Fruit fly (Drosophila melanogaster) whole organism, embryonic: ENCODE measurements around the gene PH4alphaPV.

Source experiments
- Ada2b ChIP-seq: fragments of 200-800 bp; sonication (Bioruptor generic); IDR thresholded peaks from 2 replicates; pipeline ENCODE4 v1.3.6; 2022; ENCODE audit warnings: missing biosample characterization, missing genetic modification characterization
- Blimp-1 ChIP-seq: fragments of 200-800 bp; sonication (Bioruptor generic); optimal IDR thresholded peaks from 3 replicates; lab custom pipeline; 2018; ENCODE audit warnings: missing biosample characterization, missing genetic modification characterization, mild to moderate bottlenecking, moderate library complexity, missing genetic modification reagents
- C15 ChIP-seq: fragments of 200-800 bp; sonication (Bioruptor generic); IDR thresholded peaks from 3 replicates; pipeline ENCODE4 v1.3.6; 2022; ENCODE audit warnings: missing biosample characterization, missing genetic modification characterization
- CG10209 ChIP-seq: fragments of 200-800 bp; sonication (Bioruptor generic); optimal IDR thresholded peaks from 3 replicates; lab custom pipeline; 2017; ENCODE audit warnings: missing biosample characterization, mild to moderate bottlenecking, missing genetic modification characterization, missing genetic modification reagents
- CG10267 ChIP-seq: fragments of 200-800 bp; sonication (Bioruptor generic); optimal IDR thresholded peaks from 2 replicates; lab custom pipeline; 2018; ENCODE audit warnings: missing biosample characterization, mild to moderate bottlenecking, missing genetic modification characterization, moderate library complexity
- CG10274 ChIP-seq: fragments of 200-800 bp; sonication (Bioruptor generic); optimal IDR thresholded peaks from 3 replicates; lab custom pipeline; 2017; ENCODE audit warnings: missing biosample characterization, mild to moderate bottlenecking, missing genetic modification characterization
- CG13296 ChIP-seq: fragments of 200-800 bp; sonication (Bioruptor generic); optimal IDR thresholded peaks from 3 replicates; lab custom pipeline; 2018; ENCODE audit warnings: missing biosample characterization, mild to moderate bottlenecking, missing genetic modification characterization
- CG14710 ChIP-seq: fragments of 200-800 bp; sonication (Bioruptor generic); optimal IDR thresholded peaks from 3 replicates; lab custom pipeline; 2019; ENCODE audit warnings: missing biosample characterization, mild to moderate bottlenecking, missing genetic modification characterization, moderate library complexity
- CG14965 ChIP-seq: fragments of 200-800 bp; sonication (Bioruptor generic); optimal IDR thresholded peaks from 2 replicates; lab custom pipeline; 2016; ENCODE audit warnings: missing biosample characterization, missing genetic modification characterization, borderline replicate concordance
- CG15073 ChIP-seq: fragments of 200-800 bp; sonication (Bioruptor generic); optimal IDR thresholded peaks from 2 replicates; lab custom pipeline; 2016; ENCODE audit warnings: missing biosample characterization, missing genetic modification characterization
- CG17328 ChIP-seq: fragments of 200-800 bp; sonication (Bioruptor generic); IDR thresholded peaks from 2 replicates; pipeline ENCODE4 v1.3.6; 2022; ENCODE audit warnings: missing biosample characterization, missing genetic modification characterization
- CG17385 ChIP-seq: fragments of 200-800 bp; sonication (Bioruptor generic); optimal IDR thresholded peaks from 3 replicates; lab custom pipeline; 2018; ENCODE audit warnings: missing biosample characterization, mild to moderate bottlenecking, missing genetic modification characterization
- CG17829 ChIP-seq: fragments of 200-800 bp; optimal IDR thresholded peaks from 2 replicates; lab custom pipeline; 2019; ENCODE audit warnings: missing biosample characterization, mild to moderate bottlenecking, missing genetic modification characterization, moderate library complexity
- CG2120 ChIP-seq: fragments of 200-800 bp; sonication (Bioruptor generic); optimal IDR thresholded peaks from 3 replicates; lab custom pipeline; 2016; ENCODE audit warnings: missing biosample characterization, missing genetic modification characterization
- CG2129 ChIP-seq: fragments of 200-800 bp; sonication (Bioruptor generic); IDR thresholded peaks from 2 replicates; pipeline ENCODE4 v1.3.6; 2022; ENCODE audit warnings: missing biosample characterization, missing genetic modification characterization; ENCODE audit not compliant: partially characterized antibody
- CG2199 ChIP-seq: fragments of 200-800 bp; sonication (Bioruptor generic); IDR thresholded peaks from 3 replicates; pipeline ENCODE4 v1.3.6; 2022; ENCODE audit warnings: missing biosample characterization, missing genetic modification characterization
- CG2678 ChIP-seq: fragments of 200-800 bp; sonication (Bioruptor generic); optimal IDR thresholded peaks from 3 replicates; lab custom pipeline; 2019; ENCODE audit warnings: missing biosample characterization, mild to moderate bottlenecking, missing genetic modification characterization, moderate library complexity
- CG2889 ChIP-seq: fragments of 200-800 bp; sonication (Bioruptor generic); IDR thresholded peaks from 3 replicates; pipeline ENCODE4 v1.3.6; 2022; ENCODE audit warnings: missing biosample characterization, missing genetic modification characterization
- CG31224 ChIP-seq: fragments of 200-800 bp; sonication (Bioruptor generic); IDR thresholded peaks from 2 replicates; pipeline ENCODE4 v1.3.6; 2022; ENCODE audit warnings: missing biosample characterization, missing genetic modification characterization
- CG31441 ChIP-seq: fragments of 200-800 bp; sonication (Bioruptor generic); IDR thresholded peaks from 2 replicates; pipeline ENCODE4 v1.3.6; 2022; ENCODE audit warnings: missing biosample characterization, missing genetic modification characterization
- CG6683 ChIP-seq: fragments of 200-800 bp; sonication (Bioruptor generic); optimal IDR thresholded peaks from 2 replicates; lab custom pipeline; 2017; ENCODE audit warnings: missing biosample characterization, mild to moderate bottlenecking, missing genetic modification characterization, missing genetic modification reagents
- CG7271 ChIP-seq: fragments of 200-800 bp; sonication (Bioruptor generic); optimal IDR thresholded peaks from 2 replicates; lab custom pipeline; 2018; ENCODE audit warnings: missing biosample characterization, mild to moderate bottlenecking, missing genetic modification characterization, moderate library complexity
- CG8359 ChIP-seq: fragments of 200-800 bp; sonication (Bioruptor generic); optimal IDR thresholded peaks from 2 replicates; lab custom pipeline; 2017; ENCODE audit warnings: missing biosample characterization, mild to moderate bottlenecking, missing genetic modification characterization, borderline replicate concordance
- Dad ChIP-seq: fragments of 200-800 bp; sonication (Bioruptor generic); optimal IDR thresholded peaks from 3 replicates; lab custom pipeline; 2016; ENCODE audit warnings: missing biosample characterization, missing genetic modification characterization
- Eip74EF ChIP-seq, 2 experiments: fragments of 200-800 bp in 1 of 2; fragments of >200 bp in 1 of 2; sonication (Bioruptor generic) in 1 of 2; optimal IDR thresholded peaks; 2 replicates each; lab custom pipeline; 2017 to 2019; ENCODE audit warnings: missing biosample characterization in 2 of 2, missing genetic modification characterization in 2 of 2, mild to moderate bottlenecking in 1 of 2, moderate library complexity in 1 of 2
- Fer2 ChIP-seq: fragments of 200-800 bp; sonication (Bioruptor generic); optimal IDR thresholded peaks from 2 replicates; lab custom pipeline; 2018; ENCODE audit warnings: missing biosample characterization, mild to moderate bottlenecking, missing genetic modification characterization, moderate library complexity
- Oli ChIP-seq: fragments of 200-800 bp; sonication (Bioruptor generic); optimal IDR thresholded peaks from 2 replicates; lab custom pipeline; 2018; ENCODE audit warnings: missing biosample characterization, mild to moderate bottlenecking, missing genetic modification characterization, moderate library complexity
- Opbp ChIP-seq: fragments of 200-800 bp; sonication (Bioruptor generic); IDR thresholded peaks from 3 replicates; pipeline ENCODE4 v1.3.6; 2022; ENCODE audit warnings: missing biosample characterization, missing genetic modification characterization; ENCODE audit not compliant: partially characterized antibody
- Sin3A ChIP-seq: fragments of >200 bp; optimal IDR thresholded peaks from 2 replicates; lab custom pipeline; 2018
- Sox102F ChIP-seq: fragments of 200-800 bp; sonication (Bioruptor generic); optimal IDR thresholded peaks from 2 replicates; lab custom pipeline; 2018; ENCODE audit warnings: missing biosample characterization, mild to moderate bottlenecking, missing genetic modification characterization, moderate library complexity
- Taf1 ChIP-seq: fragments of 200-800 bp; sonication (Bioruptor generic); IDR thresholded peaks from 2 replicates; pipeline ENCODE4 v1.3.6; 2022; ENCODE audit warnings: missing biosample characterization, missing genetic modification characterization
- Usf ChIP-seq: fragments of 200-800 bp; sonication (Bioruptor generic); optimal IDR thresholded peaks from 2 replicates; lab custom pipeline; 2017; ENCODE audit warnings: missing genotype, missing biosample characterization, missing genetic modification characterization
- Vsx1 ChIP-seq: fragments of 200-800 bp; sonication (Bioruptor generic); optimal IDR thresholded peaks from 2 replicates; lab custom pipeline; 2017; ENCODE audit warnings: missing biosample characterization, mild to moderate bottlenecking, missing genetic modification characterization, missing genetic modification reagents
- ato ChIP-seq: fragments of 200-800 bp; sonication (Bioruptor generic); IDR thresholded peaks from 2 replicates; pipeline ENCODE4 v1.3.6; 2022; ENCODE audit warnings: missing biosample characterization, missing genetic modification characterization; ENCODE audit not compliant: partially characterized antibody
- bigmax ChIP-seq: fragments of 200-800 bp; sonication (Bioruptor generic); optimal IDR thresholded peaks from 2 replicates; lab custom pipeline; 2018; ENCODE audit warnings: missing biosample characterization, mild to moderate bottlenecking, missing genetic modification characterization
- br ChIP-seq: fragments of >200 bp; optimal IDR thresholded peaks from 2 replicates; lab custom pipeline; 2017
- caup ChIP-seq: fragments of 200-800 bp; sonication (Bioruptor generic); optimal IDR thresholded peaks from 3 replicates; lab custom pipeline; 2017; ENCODE audit warnings: missing biosample characterization, mild to moderate bottlenecking, missing genetic modification characterization, moderate library complexity; ENCODE audit not compliant: severe bottlenecking
- chif ChIP-seq, 2 experiments: fragments of 200-800 bp; sonication (Bioruptor generic); optimal IDR thresholded peaks; 3 replicates each; lab custom pipeline; 2016; ENCODE audit warnings: missing biosample characterization in 2 of 2, missing genetic modification characterization in 2 of 2
- en ChIP-seq: fragments of 200-800 bp; sonication (Bioruptor generic); optimal IDR thresholded peaks from 2 replicates; lab custom pipeline; 2016; ENCODE audit warnings: missing biosample characterization, missing genetic modification characterization
- fru ChIP-seq: fragments of >200 bp; optimal IDR thresholded peaks from 2 replicates; lab custom pipeline; 2017
- ham ChIP-seq: fragments of 200-800 bp; sonication (Bioruptor generic); IDR thresholded peaks from 2 replicates; pipeline ENCODE4 v1.3.6; 2022; ENCODE audit warnings: missing biosample characterization, missing genetic modification characterization
- her ChIP-seq: fragments of 200-800 bp; sonication (Bioruptor generic); optimal IDR thresholded peaks from 2 replicates; lab custom pipeline; 2016; ENCODE audit warnings: missing biosample characterization, missing genetic modification characterization
- nmo ChIP-seq: fragments of 200-800 bp; sonication (Bioruptor generic); optimal IDR thresholded peaks from 2 replicates; lab custom pipeline; 2018; ENCODE audit warnings: missing biosample characterization, mild to moderate bottlenecking, missing genetic modification characterization, moderate library complexity
- nom ChIP-seq: fragments of 200-800 bp; sonication (Bioruptor generic); optimal IDR thresholded peaks from 2 replicates; lab custom pipeline; 2017; ENCODE audit warnings: missing biosample characterization, missing genetic modification characterization, mild to moderate bottlenecking, moderate library complexity, missing genetic modification reagents
- schlank ChIP-seq: fragments of 200-800 bp; sonication (Bioruptor generic); optimal IDR thresholded peaks from 2 replicates; lab custom pipeline; 2018; ENCODE audit warnings: missing biosample characterization, mild to moderate bottlenecking, missing genetic modification characterization
- wdn ChIP-seq: fragments of 200-800 bp; sonication (Bioruptor generic); IDR thresholded peaks from 2 replicates; pipeline ENCODE4 v1.3.6; 2022; ENCODE audit warnings: missing biosample characterization, missing genetic modification characterization
- wek ChIP-seq: fragments of 200-800 bp; sonication (Bioruptor generic); optimal IDR thresholded peaks from 3 replicates; lab custom pipeline; 2018; ENCODE audit warnings: missing biosample characterization, mild to moderate bottlenecking, missing genetic modification characterization, moderate library complexity
- zen ChIP-seq: fragments of 200-800 bp; sonication (Bioruptor generic); optimal IDR thresholded peaks from 3 replicates; lab custom pipeline; 2018; ENCODE audit warnings: missing biosample characterization, mild to moderate bottlenecking, missing genetic modification characterization, moderate library complexity
- zf30C ChIP-seq: fragments of 200-800 bp; sonication (Bioruptor generic); optimal IDR thresholded peaks from 3 replicates; lab custom pipeline; 2018; ENCODE audit warnings: missing biosample characterization, mild to moderate bottlenecking, missing genetic modification characterization
- zfh2 ChIP-seq: fragments of 200-800 bp; sonication (Bioruptor generic); optimal IDR thresholded peaks from 2 replicates; lab custom pipeline; 2016; ENCODE audit warnings: missing biosample characterization, missing genetic modification characterization

PH4alphaPV gene

dm6 chr3R:30643240-30643639, 5.1 kb downstream of the PH4alphaPV start (continued):
- peak; percentile 32 for TF ChIP-seq Blimp-1 (GFP tag; lab: Kevin White, UChicago)
- no peak for TF ChIP-seq Fer2
- TF ChIP-seq Sox102F (GFP tag; lab: Kevin White, UChicago): peak; percentile 14
- TF ChIP-seq nmo (GFP tag; lab: Kevin White, UChicago): peak; percentile 18
- TF ChIP-seq CG31224 (GFP tag; lab: Robert Waterston, UW): 0 out of 2 replicates have a peak, but pooled peaks have one; percentile 7
- no peak for TF ChIP-seq Taf1 (GFP tag; lab: Robert Waterston, UW)
- no peak for TF ChIP-seq en (GFP tag; lab: Kevin White, UChicago)
- no peak for TF ChIP-seq fru (lab: Kevin White, UChicago)
- TF ChIP-seq CG2678 (tag; lab: Kevin White, UChicago): no peak
- TF ChIP-seq CG14965 (GFP tag; lab: Kevin White, UChicago): no peak
- TF ChIP-seq CG10267 (tag; lab: Kevin White, UChicago): no peak
- no peak for TF ChIP-seq Dad
- no peak for TF ChIP-seq bigmax (GFP tag; lab: Kevin White, UChicago)
- TF ChIP-seq Vsx1 (GFP tag; lab: Kevin White, UChicago): no peak
- peak; percentile 10 for TF ChIP-seq Oli
- TF ChIP-seq caup (GFP tag; lab: Kevin White, UChicago): no peak
- TF ChIP-seq wdn (GFP tag; lab: Robert Waterston, UW): no peak
- no peak for TF ChIP-seq schlank (tag; lab: Kevin White, UChicago)
- no peak for TF ChIP-seq her (GFP tag; lab: Kevin White, UChicago)
- TF ChIP-seq CG2129 (GFP tag; lab: Robert Waterston, UW): no peak
- no peak for TF ChIP-seq nom (GFP tag; lab: Kevin White, UChicago)
- TF ChIP-seq Eip74EF (GFP tag; optimal IDR thresholded peaks at IDR 0.05; lab: Kevin White, UChicago): no peak
- no peak for TF ChIP-seq Opbp (GFP tag; lab: Robert Waterston, UW)
- no peak for TF ChIP-seq CG7271 (tag; lab: Kevin White, UChicago)
- TF ChIP-seq Sin3A (lab: Kevin White, UChicago): no peak
- TF ChIP-seq CG8359: no peak
- no peak for TF ChIP-seq zf30C (GFP tag; lab: Kevin White, UChicago)
- TF ChIP-seq CG15073 (GFP tag; lab: Kevin White, UChicago): no peak
- TF ChIP-seq CG2120 (GFP tag; lab: Kevin White, UChicago): no peak
- TF ChIP-seq wek (GFP tag; lab: Kevin White, UChicago): no peak
- TF ChIP-seq CG10274: no peak
- TF ChIP-seq Ada2b (GFP tag; lab: Robert Waterston, UW): 0 out of 2 replicates have a peak, but pooled peaks have one; percentile 20
- TF ChIP-seq CG31441 (GFP tag; lab: Robert Waterston, UW): no peak; the same call in 1 of the 2 replicates
- TF ChIP-seq CG17328 (GFP tag; lab: Robert Waterston, UW): no peak
- TF ChIP-seq C15 (GFP tag; lab: Robert Waterston, UW): no peak
- TF ChIP-seq CG17385: no peak
- TF ChIP-seq zfh2 (GFP tag; lab: Kevin White, UChicago): no peak
- TF ChIP-seq CG2889 (GFP tag; lab: Robert Waterston, UW): 0 out of 3 replicates have a peak, but pooled peaks have one; percentile 19
- TF ChIP-seq chif (GFP tag; optimal IDR thresholded peaks at IDR 0.05; lab: Kevin White, UChicago): peak in 1 of 2 experiments; percentile 3
- no peak for TF ChIP-seq CG17829 (tag; lab: Kevin White, UChicago)
- no peak for TF ChIP-seq CG13296 (GFP tag; lab: Kevin White, UChicago)
- no peak for TF ChIP-seq ham (GFP tag; lab: Robert Waterston, UW)
- no peak for TF ChIP-seq br (lab: Kevin White, UChicago)
- peak; percentile 11 for TF ChIP-seq zen (tag; lab: Kevin White, UChicago)
- no peak for TF ChIP-seq CG10209
- no peak for TF ChIP-seq CG6683 (GFP tag; lab: Kevin White, UChicago)
- no peak for TF ChIP-seq ato (GFP tag; lab: Robert Waterston, UW)
- no peak for TF ChIP-seq Usf
- no peak for TF ChIP-seq CG14710 (tag; lab: Kevin White, UChicago)
- TF ChIP-seq CG2199 (GFP tag; lab: Robert Waterston, UW): no peak
